Worm (Caenorhabditis elegans): ENCODE results near the gene set-6.

set-6 gene

ce11 chrX:11974629-11975085 is at the start of gene set-6:
Gene set-6 (minus strand): TSS chrX:11974679.
- TF ChIP-seq mxl-1 (tag; optimal IDR thresholded peaks at IDR 0.05) (no peak), Y95B8A.8 (GFP tag; IDR thresholded peaks at IDR 0.05) (no peak), hmg-20 (GFP tag; IDR thresholded peaks at IDR 0.05) (no peak), madf-8 (GFP tag; conservative IDR thresholded peaks at IDR 0.05) (no peak), D2030.7 (GFP tag; IDR thresholded peaks at IDR 0.05) (no peak), dox-1 (GFP tag; IDR thresholded peaks at IDR 0.05) (no peak), ztf-6 (GFP tag; IDR thresholded peaks at IDR 0.05) (no peak), unc-130 (GFP tag; optimal IDR thresholded peaks at IDR 0.05) (no peak)

DNA sequence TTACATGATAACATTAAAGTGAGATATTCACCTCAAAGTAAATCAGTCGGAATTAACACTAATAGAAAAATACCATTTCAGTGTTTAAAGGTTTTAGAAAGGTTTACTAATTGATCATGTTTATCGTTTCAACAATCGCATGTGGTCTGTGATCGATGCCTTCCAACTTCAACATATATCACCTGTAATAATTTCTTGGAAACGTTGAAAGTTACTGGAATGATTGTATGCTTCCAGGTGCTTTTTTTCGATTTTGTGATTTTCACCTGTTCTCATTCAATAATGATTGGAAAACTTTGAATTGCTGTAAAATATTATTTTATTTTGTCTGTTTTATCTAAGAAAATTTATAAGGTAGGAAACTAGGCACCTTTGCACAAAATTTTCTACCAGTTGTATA is 48.0 kb upstream of the set-6 start:
- TF ChIP-seq rpc-1 (optimal IDR thresholded peaks at IDR 0.05) (no peak), rpc-1 (tag; optimal IDR thresholded peaks at IDR 0.05) (no peak), repo-1 (tag; optimal IDR thresholded peaks at IDR 0.05) (no peak), Y67H2A.10 (GFP tag; conservative IDR thresholded peaks at IDR 0.05) (no peak), B0261.1 (tag; optimal IDR thresholded peaks at IDR 0.05) (no peak), zim-3 (tag; optimal IDR thresholded peaks at IDR 0.05) (no peak), attf-5 (GFP tag; optimal IDR thresholded peaks at IDR 0.05) (no peak), F57A8.1 (GFP tag; optimal IDR thresholded peaks at IDR 0.05) (no peak), unc-62 (GFP tag; optimal IDR thresholded peaks at IDR 0.05) (no peak), Y56A3A.18 (GFP tag; IDR thresholded peaks at IDR 0.05) (no peak)

ce11 chrX:12021446-12021845 is 47.0 kb upstream of the set-6 start:
- TF ChIP-seq K11D2.4 (GFP tag; IDR thresholded peaks at IDR 0.05) (no peak), C06A6.2 (GFP tag; conservative IDR thresholded peaks at IDR 0.05) (no peak)

ce11 chrX:12017908-12018479 is 43.5 kb upstream of the set-6 start, which contains the start of the genes nmat-1 and ucr-2.1:
Gene nmat-1 (minus strand): TSS chrX:12018043.
Gene ucr-2.1 (plus strand): TSS chrX:12018429.
- TF ChIP-seq ceh-91 (GFP tag; IDR thresholded peaks at IDR 0.05) = no peak
- TF ChIP-seq ceh-79 (tag; optimal IDR thresholded peaks at IDR 0.05) = no peak
- no peak for TF ChIP-seq D2030.7 (GFP tag; IDR thresholded peaks at IDR 0.05)
- peak; percentile 7 for TF ChIP-seq gei-17 (GFP tag; optimal IDR thresholded peaks at IDR 0.05)
- TF ChIP-seq ceh-100 (GFP tag; IDR thresholded peaks at IDR 0.05) = no peak
- no peak for TF ChIP-seq efl-1 (GFP tag; optimal IDR thresholded peaks at IDR 0.05)
- TF ChIP-seq lin-26 (GFP tag; IDR thresholded peaks at IDR 0.05) = no peak
- peak; percentile 44 for TF ChIP-seq nhr-90 (tag; optimal IDR thresholded peaks at IDR 0.05)
- TF ChIP-seq Y79H2A.3 (GFP tag; conservative IDR thresholded peaks at IDR 0.05) = no peak
- TF ChIP-seq let-607 (tag; optimal IDR thresholded peaks at IDR 0.05) = peak in 1 of 2 experiments; percentile 63
- TF ChIP-seq repo-1 (tag; optimal IDR thresholded peaks at IDR 0.05) = no peak
- TF ChIP-seq C17E4.6 (GFP tag; IDR thresholded peaks at IDR 0.05) = no peak
- no peak for TF ChIP-seq fkh-3 (tag; optimal IDR thresholded peaks at IDR 0.05)
- peak; percentile 92 for TF ChIP-seq cebp-1 (GFP tag; IDR thresholded peaks at IDR 0.05)
- TF ChIP-seq cebp-1 (tag; optimal IDR thresholded peaks at IDR 0.05) = peak; percentile 97
- no peak for TF ChIP-seq attf-6 (GFP tag; IDR thresholded peaks at IDR 0.05)
- TF ChIP-seq lin-35 (GFP tag; optimal IDR thresholded peaks at IDR 0.05) = peak in 1 of 3 experiments; percentile 37
- TF ChIP-seq ztf-3 (GFP tag; optimal IDR thresholded peaks at IDR 0.05) = no peak
- TF ChIP-seq ekl-4 (GFP tag; IDR thresholded peaks at IDR 0.05) = no peak
- TF ChIP-seq dox-1 (GFP tag; IDR thresholded peaks at IDR 0.05) = peak; percentile 86
- no peak for TF ChIP-seq nfyb-1 (GFP tag; IDR thresholded peaks at IDR 0.05)
- no peak for TF ChIP-seq madf-3 (GFP tag; IDR thresholded peaks at IDR 0.05)
- TF ChIP-seq lir-1 (GFP tag; conservative IDR thresholded peaks at IDR 0.05) = no peak
- TF ChIP-seq dpff-1 (tag; optimal IDR thresholded peaks at IDR 0.05) = no peak
- no peak for TF ChIP-seq bed-1 (GFP tag; IDR thresholded peaks at IDR 0.05)
- no peak for TF ChIP-seq him-1 (tag; optimal IDR thresholded peaks at IDR 0.05)
- no peak for TF ChIP-seq somi-1 (GFP tag; optimal IDR thresholded peaks at IDR 0.05)
- TF ChIP-seq mel-28 (tag; optimal IDR thresholded peaks at IDR 0.05; ENCODE audit: borderline replicate concordance) = no peak

Data from whole organism, young adult.